Worm (Caenorhabditis elegans) whole organism, L4 larva: ENCODE measurements around the gene brp-1.

ENCODE experiments used
- F44E2.7 ChIP-seq: fragments of 200-800 bp; sonication (Bioruptor generic); IDR thresholded peaks from 2 replicates; pipeline ENCODE4 v2.1.2; 2022; ENCODE audit warnings: missing genetic modification characterization, missing compliant biosample characterization
- F49E8.2 ChIP-seq: sonication (generic microtip); optimal IDR thresholded peaks from 2 replicates; lab custom pipeline; 2016; ENCODE audit warnings: missing compliant biosample characterization, mild to moderate bottlenecking, missing genetic modification characterization, borderline replicate concordance
- R02D3.7 ChIP-seq: fragments of 150-350 bp; sonication (generic microtip); optimal IDR thresholded peaks from 3 replicates; lab custom pipeline; 2014; ENCODE audit warnings: missing biosample characterization, missing genetic modification characterization
- T20F7.1 ChIP-seq: fragments of 200-800 bp; sonication (Bioruptor generic); optimal IDR thresholded peaks from 2 replicates; lab custom pipeline; 2018; ENCODE audit warnings: mild to moderate bottlenecking, missing genetic modification characterization, missing compliant biosample characterization
- Y5F2A.4 ChIP-seq: fragments of 200-800 bp; sonication (Bioruptor generic); optimal IDR thresholded peaks from 2 replicates; lab custom pipeline; 2018; ENCODE audit warnings: mild to moderate bottlenecking, missing genetic modification characterization, missing compliant biosample characterization
- Y75B8A.6 ChIP-seq: fragments of 200-800 bp; sonication (Bioruptor generic); IDR thresholded peaks from 2 replicates; pipeline ENCODE4 v1.3.6; 2022; ENCODE audit warnings: missing genetic modification reagents, missing genetic modification characterization, missing compliant biosample characterization
- aha-1 ChIP-seq: fragments of 150-350 bp; peaks from one replicate; lab custom pipeline; 2014; ENCODE audit warnings: missing biosample characterization, missing genetic modification characterization
- aly-2 ChIP-seq: sonication (generic microtip); optimal IDR thresholded peaks from 2 replicates; lab custom pipeline; 2018; ENCODE audit warnings: missing biosample characterization, missing genetic modification characterization
- ama-1 ChIP-seq: fragments of 150-350 bp; optimal IDR thresholded peaks from 2 replicates; lab custom pipeline; 2014; ENCODE audit warnings: inconsistent platforms, mixed read lengths
- attf-4 ChIP-seq: sonication (generic microtip); optimal IDR thresholded peaks from 3 replicates; lab custom pipeline; 2017; ENCODE audit warnings: missing biosample characterization, missing genetic modification characterization
- ceh-82 ChIP-seq: sonication (generic microtip); optimal IDR thresholded peaks from 2 replicates; lab custom pipeline; 2017; ENCODE audit warnings: missing biosample characterization, missing genetic modification characterization
- ces-1 ChIP-seq: fragments of 150-350 bp; sonication (generic microtip); optimal IDR thresholded peaks from 4 replicates; lab custom pipeline; 2014; ENCODE audit warnings: missing biosample characterization, missing genetic modification reagents, missing genetic modification characterization
- cey-2 ChIP-seq: sonication (generic microtip); optimal IDR thresholded peaks from 3 replicates; lab custom pipeline; 2017; ENCODE audit warnings: missing genetic modification characterization, mild to moderate bottlenecking, missing compliant biosample characterization, antibody characterized with exemption, borderline replicate concordance; ENCODE audit not compliant: insufficient read depth
- daf-12 ChIP-seq: fragments of 150-350 bp; optimal IDR thresholded peaks from 2 replicates; lab custom pipeline; 2014; ENCODE audit warnings: missing biosample characterization, missing genetic modification reagents, missing genetic modification characterization
- daf-16 ChIP-seq, 3 experiments: sonication (generic microtip); optimal IDR thresholded peaks; 2 replicates each; lab custom pipeline; 2016 to 2017; ENCODE audit warnings: missing genetic modification characterization in 3 of 3, missing genetic modification reagents in 3 of 3, mild to moderate bottlenecking in 2 of 3, missing compliant biosample characterization in 2 of 3, missing biosample characterization in 1 of 3, moderate library complexity in 1 of 3
- daf-8 ChIP-seq: fragments of 200-800 bp; sonication (Bioruptor generic); IDR thresholded peaks from 2 replicates; pipeline ENCODE4 v1.3.6; 2022; ENCODE audit warnings: missing genetic modification characterization, missing compliant biosample characterization
- dmd-6 ChIP-seq: fragments of 200-800 bp; sonication (Bioruptor generic); IDR thresholded peaks from 2 replicates; pipeline ENCODE4 v1.3.6; 2022; ENCODE audit warnings: missing genetic modification reagents, missing genetic modification characterization, missing compliant biosample characterization
- dmd-8 ChIP-seq: fragments of 200-800 bp; sonication (Bioruptor generic); IDR thresholded peaks from 2 replicates; pipeline ENCODE4 v1.3.6; 2022; ENCODE audit warnings: missing genetic modification characterization, missing compliant biosample characterization
- dmd-9 ChIP-seq: fragments of 200-800 bp; sonication (Bioruptor generic); IDR thresholded peaks from 2 replicates; pipeline ENCODE4 v1.3.6; 2022; ENCODE audit warnings: missing genetic modification reagents, missing genetic modification characterization, missing compliant biosample characterization
- dpl-1 ChIP-seq: fragments of 150-350 bp; optimal IDR thresholded peaks from 2 replicates; lab custom pipeline; 2014; ENCODE audit warnings: missing biosample characterization, missing genetic modification reagents, missing genetic modification characterization
- dve-1 ChIP-seq: sonication (generic microtip); optimal IDR thresholded peaks from 2 replicates; lab custom pipeline; 2017; ENCODE audit warnings: antibody characterized with exemption, mild to moderate bottlenecking, missing genetic modification characterization, missing compliant biosample characterization; ENCODE audit not compliant: insufficient read depth
- egl-27 ChIP-seq: sonication (generic microtip); optimal IDR thresholded peaks from 3 replicates; lab custom pipeline; 2017; ENCODE audit warnings: missing biosample characterization, missing genetic modification reagents, missing genetic modification characterization
- gei-8 ChIP-seq: fragments of 200-800 bp; sonication (Bioruptor generic); optimal IDR thresholded peaks from 2 replicates; lab custom pipeline; 2018; ENCODE audit warnings: mild to moderate bottlenecking, missing genetic modification characterization, missing compliant biosample characterization
- hlh-11 ChIP-seq: fragments of 200-800 bp; sonication (Bioruptor generic); optimal IDR thresholded peaks from 2 replicates; lab custom pipeline; 2018; ENCODE audit warnings: mild to moderate bottlenecking, missing genetic modification characterization, missing compliant biosample characterization
- jun-1 ChIP-seq: fragments of 150-350 bp; optimal IDR thresholded peaks from 2 replicates; lab custom pipeline; 2014; ENCODE audit warnings: missing biosample characterization, missing genetic modification reagents, missing genetic modification characterization
- lin-38 ChIP-seq: fragments of 200-800 bp; sonication (Bioruptor generic); IDR thresholded peaks from 2 replicates; pipeline ENCODE4 v1.3.6; 2022; ENCODE audit warnings: missing genetic modification reagents, missing genetic modification characterization, missing compliant biosample characterization
- lin-39 ChIP-seq: fragments of 150-350 bp; optimal IDR thresholded peaks from 2 replicates; lab custom pipeline; 2014; ENCODE audit warnings: missing biosample characterization, missing genetic modification reagents, missing genetic modification characterization
- lsy-2 ChIP-seq, 2 experiments: fragments of 150-350 bp in 1 of 2; sonication (generic microtip) in 1 of 2; optimal IDR thresholded peaks; 2 replicates each; lab custom pipeline; 2014 to 2017; ENCODE audit warnings: missing biosample characterization in 2 of 2, missing genetic modification characterization in 2 of 2
- mes-2 ChIP-seq: sonication (generic microtip); optimal IDR thresholded peaks from 2 replicates; lab custom pipeline; 2016; ENCODE audit warnings: missing genotype, mild to moderate bottlenecking, missing genetic modification characterization, missing compliant biosample characterization; ENCODE audit not compliant: poor library complexity, severe bottlenecking
- mxl-3 ChIP-seq: fragments of 200-800 bp; sonication (Bioruptor generic); optimal IDR thresholded peaks from 2 replicates; lab custom pipeline; 2018; ENCODE audit warnings: mild to moderate bottlenecking, missing genetic modification characterization, missing compliant biosample characterization
- nhr-102 ChIP-seq: sonication (generic microtip); optimal IDR thresholded peaks from 2 replicates; lab custom pipeline; 2016; ENCODE audit warnings: mild to moderate bottlenecking, missing genetic modification characterization, moderate library complexity, missing compliant biosample characterization
- nhr-11 ChIP-seq: fragments of 150-350 bp; optimal IDR thresholded peaks from 2 replicates; lab custom pipeline; 2014; ENCODE audit warnings: missing biosample characterization, missing genetic modification characterization
- nhr-237 ChIP-seq: sonication (generic microtip); optimal IDR thresholded peaks from 2 replicates; lab custom pipeline; 2017; ENCODE audit warnings: missing biosample characterization, missing genetic modification characterization
- nhr-25 ChIP-seq: sonication (generic microtip); optimal IDR thresholded peaks from 2 replicates; lab custom pipeline; 2017; ENCODE audit warnings: missing genetic modification characterization, mild to moderate bottlenecking, missing compliant biosample characterization, antibody characterized with exemption, moderate library complexity, borderline replicate concordance; ENCODE audit not compliant: insufficient read depth
- nhr-28 ChIP-seq: fragments of 150-350 bp; optimal IDR thresholded peaks from 2 replicates; lab custom pipeline; 2014; ENCODE audit warnings: missing biosample characterization, missing genetic modification characterization
- nhr-41 ChIP-seq: fragments of 200-800 bp; sonication (Bioruptor generic); IDR thresholded peaks from 2 replicates; pipeline ENCODE4 v1.3.6; 2022; ENCODE audit warnings: missing genetic modification reagents, missing genetic modification characterization, missing compliant biosample characterization
- nhr-42 ChIP-seq: fragments of 200-800 bp; sonication (Bioruptor generic); IDR thresholded peaks from 2 replicates; pipeline ENCODE4 v1.3.6; 2022; ENCODE audit warnings: missing genetic modification characterization, missing compliant biosample characterization
- nhr-77 ChIP-seq: fragments of 150-350 bp; optimal IDR thresholded peaks from 2 replicates; lab custom pipeline; 2014; ENCODE audit warnings: missing biosample characterization, missing genetic modification characterization
- pha-4 ChIP-seq, 2 experiments: fragments of 150-350 bp in 1 of 2; fragments of 200-800 bp in 1 of 2; sonication (Bioruptor generic) in 1 of 2; IDR thresholded peaks in 1 of 2; optimal IDR thresholded peaks in 1 of 2; 2 replicates each; pipeline versions ENCODE4 v1.3.6 to Lab custom; 2014 to 2022; ENCODE audit warnings: missing genetic modification characterization in 2 of 2, missing genetic modification reagents in 2 of 2, missing biosample characterization in 1 of 2, missing compliant biosample characterization in 1 of 2
- rbr-2 ChIP-seq: sonication (generic microtip); optimal IDR thresholded peaks from 2 replicates; lab custom pipeline; 2016; ENCODE audit warnings: missing genotype, missing genetic modification characterization, missing compliant biosample characterization
- sdz-12 ChIP-seq: fragments of 200-800 bp; sonication (Bioruptor generic); optimal IDR thresholded peaks from 2 replicates; lab custom pipeline; 2018; ENCODE audit warnings: mild to moderate bottlenecking, missing genetic modification characterization, missing compliant biosample characterization
- snpc-4 ChIP-seq: fragments of 150-350 bp; optimal IDR thresholded peaks from 2 replicates; lab custom pipeline; 2014; ENCODE audit warnings: missing biosample characterization, missing genetic modification characterization
- unc-130 ChIP-seq: sonication (generic microtip); optimal IDR thresholded peaks from 2 replicates; lab custom pipeline; 2016; ENCODE audit warnings: missing genetic modification reagents, missing genetic modification characterization, missing compliant biosample characterization
- zfp-3 ChIP-seq: fragments of 200-800 bp; sonication (Bioruptor generic); conservative IDR thresholded peaks from 2 replicates; pipeline ENCODE4 v1.3.6; 2022; ENCODE audit warnings: missing genetic modification reagents, missing genetic modification characterization, missing compliant biosample characterization
- zip-11 ChIP-seq: fragments of 200-800 bp; sonication (Bioruptor generic); IDR thresholded peaks from 2 replicates; pipeline ENCODE4 v1.3.6; 2022; ENCODE audit warnings: missing genetic modification characterization, missing compliant biosample characterization
- ztf-11 ChIP-seq: fragments of 150-350 bp; optimal IDR thresholded peaks from 2 replicates; lab custom pipeline; 2014; ENCODE audit warnings: missing biosample characterization, missing genetic modification characterization
- ztf-7 ChIP-seq: fragments of 150-350 bp; optimal IDR thresholded peaks from 2 replicates; lab custom pipeline; 2014; ENCODE audit warnings: missing biosample characterization, missing genetic modification characterization

The brp-1 gene

DNA sequence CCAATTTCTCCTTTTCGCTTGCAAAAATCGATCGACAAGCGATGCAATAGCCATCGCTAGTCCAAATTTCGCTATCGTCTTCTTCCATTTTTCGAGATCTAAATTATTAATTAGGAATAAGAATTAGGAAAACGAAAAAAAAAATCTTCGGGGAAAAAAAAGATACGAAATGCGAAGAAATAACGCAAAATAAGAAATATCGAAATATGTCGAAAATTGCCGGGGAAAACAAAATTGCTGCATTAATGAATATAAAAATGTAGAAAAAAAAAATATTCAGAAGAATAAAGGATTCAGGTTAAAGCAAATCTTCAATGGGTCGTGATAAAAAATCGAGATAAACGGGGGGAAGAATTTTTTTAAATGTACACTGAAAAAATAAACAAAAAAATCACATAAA is 31.9 kb downstream of the brp-1 start, which contains the start of gene Y79H2A.3:
TSS of gene Y79H2A.3 (minus strand) at position 101 of the 400 bp plus-strand sequence.
- no peak for TF ChIP-seq dmd-6 (GFP tag; lab: Robert Waterston, UW)
- TF ChIP-seq daf-16 (GFP tag; optimal IDR thresholded peaks at IDR 0.05; lab: Kevin White, UChicago) = no peak
- TF ChIP-seq daf-16 (tag; optimal IDR thresholded peaks at IDR 0.05; lab: Kevin White, UChicago) = no peak
- no peak for TF ChIP-seq pha-4 (GFP tag; IDR thresholded peaks at IDR 0.05; lab: Robert Waterston, UW)
- TF ChIP-seq pha-4 (tag; optimal IDR thresholded peaks at IDR 0.05; lab: Kevin White, UChicago) = no peak
- TF ChIP-seq aly-2 (tag; lab: Kevin White, UChicago) = no peak
- no peak for TF ChIP-seq R02D3.7 (tag; lab: Kevin White, UChicago)
- TF ChIP-seq cey-2 = no peak
- no peak for TF ChIP-seq ceh-82 (tag; lab: Kevin White, UChicago)
- TF ChIP-seq F49E8.2 (tag; lab: Kevin White, UChicago) = no peak
- TF ChIP-seq nhr-237 = no peak
- no peak for TF ChIP-seq Y75B8A.6 (GFP tag; lab: Robert Waterston, UW)
- no peak for TF ChIP-seq nhr-11 (tag; lab: Kevin White, UChicago)
- no peak for TF ChIP-seq rbr-2 (tag; lab: Kevin White, UChicago)
- TF ChIP-seq zip-11 (GFP tag; lab: Robert Waterston, UW) = no peak
- TF ChIP-seq unc-130 (GFP tag; lab: Kevin White, UChicago) = no peak
- TF ChIP-seq dmd-8 (GFP tag; lab: Robert Waterston, UW) = no peak
- no peak for TF ChIP-seq dmd-9 (GFP tag; lab: Robert Waterston, UW)
- no peak for TF ChIP-seq nhr-41 (GFP tag; lab: Robert Waterston, UW)
- TF ChIP-seq nhr-28 (tag; lab: Kevin White, UChicago) = no peak
- no peak for TF ChIP-seq ztf-7 (tag; lab: Kevin White, UChicago)
- TF ChIP-seq ama-1 (lab: Kevin White, UChicago) = no peak
- TF ChIP-seq, all 104 proteins: peak for 0

DNA sequence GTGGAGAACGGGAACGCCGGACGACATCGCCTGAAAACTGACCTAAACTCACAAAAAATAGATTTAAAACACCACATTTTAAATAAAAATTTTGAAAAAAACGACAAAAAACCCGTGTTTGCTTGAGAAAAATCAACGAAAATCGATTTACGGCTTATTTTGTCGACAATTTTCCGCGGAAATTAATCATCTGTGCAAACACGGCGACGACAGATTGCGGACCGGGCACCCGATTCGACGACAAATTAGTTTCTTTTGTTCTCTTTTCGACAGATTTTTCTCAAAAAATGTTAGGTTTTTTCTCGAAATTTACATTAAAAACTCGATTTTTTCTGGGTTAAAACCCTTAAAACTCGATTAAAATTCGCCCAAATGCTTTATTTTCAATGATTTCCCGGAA is 38.1 kb downstream of the brp-1 start, which contains the start of gene arx-3:
TSS of gene arx-3 (minus strand) at position 30 of the 400 bp plus-strand sequence.
- TF ChIP-seq F44E2.7 (GFP tag; lab: Robert Waterston, UW) (no peak), F49E8.2 (tag; lab: Kevin White, UChicago) (no peak), gei-8 (no peak), nhr-42 (GFP tag; lab: Robert Waterston, UW) (no peak), attf-4 (tag; lab: Kevin White, UChicago) (no peak), ztf-11 (tag; lab: Kevin White, UChicago) (no peak), sdz-12 (GFP tag; lab: Kevin White, UChicago) (no peak), jun-1 (tag; lab: Kevin White, UChicago) (no peak), dve-1 (peak; percentile 35), snpc-4 (tag; lab: Kevin White, UChicago) (no peak), nhr-237 (no peak), lin-39 (tag; lab: Kevin White, UChicago) (no peak), T20F7.1 (no peak), zfp-3 (no peak), lsy-2 (tag; optimal IDR thresholded peaks at IDR 0.05; lab: Kevin White, UChicago) (peak in 1 of 2 experiments; percentile 57), hlh-11 (no peak), lin-38 (GFP tag; lab: Robert Waterston, UW) (peak; percentile 48), nhr-28 (tag; lab: Kevin White, UChicago) (no peak), egl-27 (tag; lab: Kevin White, UChicago) (no peak), aha-1 (tag; lab: Kevin White, UChicago) (no peak), dpl-1 (GFP tag; lab: Kevin White, UChicago) (peak; percentile 54), mes-2 (tag; lab: Kevin White, UChicago) (peak; percentile 58), ces-1 (GFP tag; lab: Kevin White, UChicago) (peak; percentile 19), ceh-82 (tag; lab: Kevin White, UChicago) (no peak), zip-11 (GFP tag; lab: Robert Waterston, UW) (no peak), nhr-25 (tag; lab: Kevin White, UChicago) (no peak), daf-8 (GFP tag; lab: Robert Waterston, UW) (no peak), Y5F2A.4 (GFP tag; lab: Kevin White, UChicago) (no peak), ztf-7 (tag; lab: Kevin White, UChicago) (no peak), ama-1 (lab: Kevin White, UChicago) (no peak), daf-12 (tag; lab: Kevin White, UChicago) (no peak), nhr-102 (tag; lab: Kevin White, UChicago) (no peak), nhr-77 (tag; lab: Kevin White, UChicago) (no peak), daf-16 (GFP tag; optimal IDR thresholded peaks at IDR 0.05; lab: Kevin White, UChicago) (no peak), daf-16 (tag; optimal IDR thresholded peaks at IDR 0.05; lab: Kevin White, UChicago) (no peak), mxl-3 (GFP tag; lab: Kevin White, UChicago) (no peak), aly-2 (tag; lab: Kevin White, UChicago) (no peak), rbr-2 (tag; lab: Kevin White, UChicago) (no peak)
